Worm (Caenorhabditis elegans): ENCODE data around the gene elo-7.

DNA sequence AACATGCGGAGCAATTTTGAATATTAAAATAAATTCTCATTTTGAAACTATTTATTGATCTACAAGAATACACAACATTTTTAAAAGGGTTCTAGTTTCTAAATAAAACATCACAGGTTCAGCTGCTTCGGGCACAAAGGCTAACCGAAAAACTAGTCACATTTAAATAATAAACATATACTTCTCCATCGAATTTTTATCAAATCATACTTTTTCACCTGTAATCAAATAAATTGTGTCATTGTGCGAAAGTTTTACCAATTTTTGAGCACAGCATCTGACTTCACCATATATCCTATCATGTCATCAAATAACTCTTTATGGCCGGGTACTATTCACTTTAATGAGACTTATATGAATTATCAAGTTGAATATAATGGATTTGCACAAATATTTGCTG, 39.4 kb upstream of the elo-7 start, which contains the start of gene sru-6:
- TF ChIP-seq W03F9.2 (tag; optimal IDR thresholded peaks at IDR 0.05): no peak
- TF ChIP-seq him-1 (tag; optimal IDR thresholded peaks at IDR 0.05): no peak
